Fruit fly (Drosophila melanogaster): ENCODE measurements around the gene futsch.

Gene futsch

DNA sequence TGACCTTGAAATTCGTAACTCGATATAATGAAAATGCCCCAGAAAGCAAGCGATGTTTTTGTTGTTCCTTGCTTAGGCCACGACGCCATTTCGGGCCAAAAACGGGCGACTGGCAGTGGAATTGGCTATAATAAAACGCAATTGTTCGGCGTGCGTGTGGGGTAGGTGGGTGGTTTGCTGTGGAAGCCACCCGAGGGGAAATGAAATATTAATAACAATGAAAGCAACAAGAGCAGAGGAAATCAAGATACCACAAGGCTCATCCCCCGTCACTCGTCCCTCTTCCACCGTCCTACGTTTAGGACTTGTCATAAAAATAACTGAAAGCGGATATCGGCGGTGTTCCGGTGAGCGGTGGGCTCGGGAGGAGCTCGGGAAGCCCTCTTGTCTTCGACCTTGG is 3.1 kb upstream of the futsch start:
- TF ChIP-seq fd96Ca (GFP tag; IDR thresholded peaks at IDR 0.05) (no peak), CG34367 (tag; optimal IDR thresholded peaks at IDR 0.05) (no peak), gl (tag; optimal IDR thresholded peaks at IDR 0.05) (no peak), CG4496 (GFP tag; IDR thresholded peaks at IDR 0.05) (no peak), CG12605 (GFP tag; IDR thresholded peaks at IDR 0.05) (no peak), D1 (tag; optimal IDR thresholded peaks at IDR 0.05) (no peak), CG14655 (GFP tag; optimal IDR thresholded peaks at IDR 0.05) (no peak), Pif1A (GFP tag; optimal IDR thresholded peaks at IDR 0.05) (no peak), Ets98B (GFP tag; IDR thresholded peaks at IDR 0.05) (no peak)

DNA sequence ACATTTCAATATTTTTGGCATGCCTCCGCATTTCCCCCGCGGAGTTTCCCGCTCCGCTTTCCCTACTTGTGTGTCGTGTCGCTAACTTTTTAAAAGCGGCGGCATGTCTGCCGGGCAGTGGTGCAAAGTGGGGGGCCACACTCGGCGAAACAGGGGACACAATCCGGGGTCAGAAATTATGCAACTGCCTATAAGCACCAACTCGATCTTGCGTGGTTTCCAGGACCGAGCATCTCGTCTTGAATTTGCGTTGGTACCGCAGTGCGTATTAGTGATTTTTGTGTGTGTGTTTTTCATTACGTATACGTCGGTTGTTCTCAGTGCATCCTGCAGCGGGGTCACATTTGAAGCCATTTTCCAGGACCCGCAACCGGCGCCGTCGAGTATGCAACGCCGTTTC is 1.2 kb upstream of the futsch start:
- no peak for TF ChIP-seq CG14655 (GFP tag; optimal IDR thresholded peaks at IDR 0.05)
- no peak for TF ChIP-seq Ets98B (GFP tag; IDR thresholded peaks at IDR 0.05)
- TF ChIP-seq EcR (GFP tag; optimal IDR thresholded peaks at IDR 0.05): no peak

DNA sequence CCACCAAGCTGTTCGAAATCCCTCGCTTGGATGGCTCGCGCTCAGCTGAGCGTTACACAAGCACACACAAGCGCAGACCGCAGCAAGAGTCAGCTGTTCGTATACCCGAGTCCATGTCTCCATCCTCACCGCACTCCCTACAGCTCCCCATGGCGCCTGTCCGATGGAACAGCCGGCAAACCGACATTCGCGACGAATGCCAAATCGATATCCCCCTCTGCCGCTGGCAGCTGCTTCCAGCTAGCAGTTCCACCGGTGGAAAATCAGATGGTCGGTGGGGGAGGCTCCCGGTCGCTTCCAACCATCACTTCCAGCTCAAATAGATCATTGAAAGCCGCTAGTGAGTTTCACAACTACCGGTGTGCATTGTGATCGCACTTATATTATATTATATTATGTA is 1.4 kb downstream of the futsch start:
- TF ChIP-seq CG8301 (tag; optimal IDR thresholded peaks at IDR 0.05) (no peak), CG13204 (GFP tag; optimal IDR thresholded peaks at IDR 0.05) (peak; percentile 35), CG32121 (GFP tag; IDR thresholded peaks at IDR 0.05) (no peak), D1 (tag; optimal IDR thresholded peaks at IDR 0.05) (no peak), Pif1A (GFP tag; optimal IDR thresholded peaks at IDR 0.05) (no peak)

DNA sequence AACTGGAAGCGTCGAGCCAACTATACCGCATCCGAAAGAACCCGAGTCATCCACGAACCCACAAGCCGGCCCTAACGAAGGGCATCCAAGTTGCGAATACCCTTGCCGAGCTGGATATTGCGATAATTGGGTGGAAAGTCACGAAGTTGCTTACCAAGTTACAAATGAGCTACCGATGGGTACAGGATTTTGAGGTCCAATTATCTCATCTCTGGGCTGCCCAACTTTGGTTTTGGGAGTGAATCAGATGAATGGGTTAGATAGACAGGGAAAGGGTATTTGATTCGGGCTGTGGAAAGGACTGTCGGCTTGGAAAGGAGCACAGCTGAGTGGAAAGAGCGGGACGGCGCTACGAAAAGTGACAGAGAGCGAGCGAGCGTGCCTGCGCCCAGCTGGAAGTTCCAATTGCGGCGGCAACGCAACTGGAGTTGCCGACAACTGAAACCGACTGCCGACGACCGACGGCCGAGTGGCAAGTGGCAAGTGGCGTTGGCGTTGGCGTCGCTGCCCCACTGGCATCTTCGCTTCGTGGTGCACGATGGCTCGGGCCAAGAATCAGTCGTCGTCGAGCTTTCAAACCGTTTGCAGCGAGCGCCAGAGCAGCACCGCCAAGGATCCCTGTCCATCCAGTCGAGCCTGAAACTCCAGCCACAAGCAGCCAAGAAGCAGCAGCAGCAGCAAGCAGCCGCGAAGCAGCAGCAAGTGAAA is 2.5 kb downstream of the futsch start:
- TF ChIP-seq CG34367 (tag; optimal IDR thresholded peaks at IDR 0.05) (peak; percentile 21), CG14655 (GFP tag; optimal IDR thresholded peaks at IDR 0.05) (peak; percentile 35), gl (tag; optimal IDR thresholded peaks at IDR 0.05) (no peak), CG15710 (tag; optimal IDR thresholded peaks at IDR 0.05) (peak; percentile 16), CG32121 (GFP tag; IDR thresholded peaks at IDR 0.05) (no peak), fd96Ca (GFP tag; IDR thresholded peaks at IDR 0.05) (0 out of 3 replicates have a peak, but pooled peaks have one; percentile 23), D1 (tag; optimal IDR thresholded peaks at IDR 0.05) (no peak), rn (GFP tag; IDR thresholded peaks at IDR 0.05) (no peak), CG12605 (GFP tag; IDR thresholded peaks at IDR 0.05) (no peak), Pif1B (GFP tag; optimal IDR thresholded peaks at IDR 0.05) (no peak), EcR (GFP tag; optimal IDR thresholded peaks at IDR 0.05) (no peak), CG13204 (GFP tag; optimal IDR thresholded peaks at IDR 0.05) (peak; percentile 71), CG4496 (GFP tag; IDR thresholded peaks at IDR 0.05) (0 out of 3 replicates have a peak, but pooled peaks have one; percentile 26), CG8159 (tag; optimal IDR thresholded peaks at IDR 0.05) (peak; percentile 30), Ets98B (GFP tag; IDR thresholded peaks at IDR 0.05) (no peak), CG9948 (tag; optimal IDR thresholded peaks at IDR 0.05) (peak; percentile 42), CG8301 (tag; optimal IDR thresholded peaks at IDR 0.05) (peak; percentile 30), Snoo (tag; optimal IDR thresholded peaks at IDR 0.05) (no peak), CG17806 (tag; optimal IDR thresholded peaks at IDR 0.05) (peak; percentile 27), Pif1A (GFP tag; optimal IDR thresholded peaks at IDR 0.05) (no peak), CG10348 (GFP tag; IDR thresholded peaks at IDR 0.05) (no peak)

DNA sequence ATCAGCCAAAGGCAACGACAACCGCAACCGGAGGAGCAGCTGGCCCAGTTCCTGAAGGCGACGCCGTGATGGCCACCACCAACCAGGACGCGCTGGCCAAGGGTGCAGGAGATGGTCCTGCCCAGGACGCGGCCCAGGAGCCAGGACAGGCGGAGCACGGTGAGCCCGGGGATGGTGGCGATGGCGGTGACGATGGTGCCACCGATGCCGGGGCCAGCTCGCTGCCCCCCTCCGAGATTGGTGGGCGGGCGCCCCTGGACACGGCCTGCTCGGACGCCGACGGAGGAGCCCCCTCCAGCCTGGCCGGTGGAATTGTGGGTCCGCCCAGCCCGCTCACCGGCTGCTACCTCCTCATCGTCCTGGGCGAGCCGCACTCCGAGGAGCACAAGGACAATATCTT is 5.4 kb downstream of the futsch start:
- TF ChIP-seq CG12605 (GFP tag; IDR thresholded peaks at IDR 0.05) (no peak), D1 (tag; optimal IDR thresholded peaks at IDR 0.05) (no peak), CG4496 (GFP tag; IDR thresholded peaks at IDR 0.05) (no peak), fd96Ca (GFP tag; IDR thresholded peaks at IDR 0.05) (no peak), CG10348 (GFP tag; IDR thresholded peaks at IDR 0.05) (no peak), CG14655 (GFP tag; optimal IDR thresholded peaks at IDR 0.05) (no peak)

DNA sequence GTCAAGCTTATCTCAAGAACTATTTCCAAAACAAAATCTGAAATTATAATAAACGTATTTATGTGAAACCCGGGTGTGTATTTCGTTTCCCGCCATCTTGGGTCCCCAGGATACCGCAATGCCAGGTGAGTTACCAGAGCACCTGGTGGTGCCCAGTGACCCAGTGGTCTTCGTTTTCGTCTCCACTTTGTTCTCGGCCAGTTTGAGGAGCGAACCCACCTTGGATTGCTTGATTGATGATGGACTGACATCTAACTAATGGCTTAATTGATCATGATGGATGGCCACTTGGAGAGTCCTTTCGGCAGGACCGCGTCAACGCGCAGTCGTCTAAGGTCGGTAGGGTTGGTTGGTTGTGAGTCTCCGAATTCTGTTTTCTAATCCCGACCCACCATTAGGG is 43.3 kb downstream of the futsch start, which contains the start of gene Gr2a:
Gene Gr2a (plus strand): TSS at position 301 of the 400 bp plus-strand sequence.
- TF ChIP-seq CG15710 (tag; optimal IDR thresholded peaks at IDR 0.05) (no peak), gl (tag; optimal IDR thresholded peaks at IDR 0.05) (no peak), CG12605 (GFP tag; IDR thresholded peaks at IDR 0.05) (no peak), CG8159 (tag; optimal IDR thresholded peaks at IDR 0.05) (no peak), CG13204 (GFP tag; optimal IDR thresholded peaks at IDR 0.05) (no peak), CG32121 (GFP tag; IDR thresholded peaks at IDR 0.05) (no peak), EcR (GFP tag; optimal IDR thresholded peaks at IDR 0.05) (no peak), D1 (tag; optimal IDR thresholded peaks at IDR 0.05) (no peak)

DNA sequence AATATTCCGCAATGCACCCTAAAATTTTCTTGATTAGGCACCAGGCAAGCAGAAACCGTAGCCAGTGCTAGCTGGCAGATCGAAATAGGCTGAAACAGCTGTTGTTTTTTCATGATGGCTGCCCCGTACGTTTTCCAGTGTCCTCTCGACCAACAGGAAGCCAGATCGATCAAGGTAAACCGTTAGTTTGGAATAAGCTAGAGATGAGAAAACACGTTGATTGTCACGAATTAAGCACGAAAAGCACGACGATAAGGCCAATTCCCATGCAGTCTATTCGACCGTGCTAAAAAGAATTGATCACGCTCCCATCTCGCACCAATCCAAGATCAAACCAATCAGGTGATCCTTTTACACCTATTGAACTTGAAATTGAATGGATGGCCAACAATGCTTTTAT is 46.0 kb downstream of the futsch start:
- TF ChIP-seq gl (tag; optimal IDR thresholded peaks at IDR 0.05) (no peak), fd96Ca (GFP tag; IDR thresholded peaks at IDR 0.05) (no peak), Ets98B (GFP tag; IDR thresholded peaks at IDR 0.05) (no peak), CG10348 (GFP tag; IDR thresholded peaks at IDR 0.05) (no peak), CG4496 (GFP tag; IDR thresholded peaks at IDR 0.05) (no peak), rn (GFP tag; IDR thresholded peaks at IDR 0.05) (no peak), CG8301 (tag; optimal IDR thresholded peaks at IDR 0.05) (no peak), CG14655 (GFP tag; optimal IDR thresholded peaks at IDR 0.05) (no peak), Snoo (tag; optimal IDR thresholded peaks at IDR 0.05) (no peak), CG8159 (tag; optimal IDR thresholded peaks at IDR 0.05) (no peak), Pif1B (GFP tag; optimal IDR thresholded peaks at IDR 0.05) (no peak), EcR (GFP tag; optimal IDR thresholded peaks at IDR 0.05) (no peak), CG9948 (tag; optimal IDR thresholded peaks at IDR 0.05) (no peak), CG13204 (GFP tag; optimal IDR thresholded peaks at IDR 0.05) (no peak), CG34367 (tag; optimal IDR thresholded peaks at IDR 0.05) (no peak), CG17806 (tag; optimal IDR thresholded peaks at IDR 0.05) (no peak), CG15710 (tag; optimal IDR thresholded peaks at IDR 0.05) (no peak), D1 (tag; optimal IDR thresholded peaks at IDR 0.05) (no peak)

Measured in whole organism, pupa.